Worm (Caenorhabditis elegans) whole organism, young adult: ENCODE measurements around the gene K11H12.9.

Source experiments
- B0261.1 ChIP-seq: sonication (generic microtip); optimal IDR thresholded peaks from 2 replicates; lab custom pipeline; 2016; ENCODE audit warnings: mild to moderate bottlenecking, missing genetic modification characterization, moderate library complexity, missing compliant biosample characterization
- B0336.3 ChIP-seq: fragments of 200-800 bp; sonication (Bioruptor generic); IDR thresholded peaks from 2 replicates; pipeline ENCODE4 v1.3.6; 2022; ENCODE audit warnings: missing genetic modification characterization, missing compliant biosample characterization
- C17E4.6 ChIP-seq: fragments of 200-800 bp; sonication (Bioruptor generic); IDR thresholded peaks from 2 replicates; pipeline ENCODE4 v1.3.6; 2022; ENCODE audit warnings: missing genetic modification reagents, missing genetic modification characterization, missing compliant biosample characterization
- F37B4.10 ChIP-seq: fragments of 200-800 bp; sonication (Bioruptor generic); IDR thresholded peaks from 2 replicates; pipeline ENCODE4 v1.3.6; 2022; ENCODE audit warnings: missing genetic modification characterization, missing compliant biosample characterization
- F49E8.2 ChIP-seq: sonication (generic microtip); optimal IDR thresholded peaks from 3 replicates; lab custom pipeline; 2017; ENCODE audit warnings: missing genetic modification characterization, mild to moderate bottlenecking, missing compliant biosample characterization, antibody characterized with exemption, moderate library complexity; ENCODE audit not compliant: insufficient read depth
- F55B11.4 ChIP-seq: sonication (generic microtip); optimal IDR thresholded peaks from 2 replicates; lab custom pipeline; 2016; ENCODE audit warnings: missing compliant biosample characterization, missing genetic modification characterization, borderline replicate concordance; ENCODE audit not compliant: insufficient read depth
- F57A8.1 ChIP-seq: fragments of 200-800 bp; sonication (Bioruptor generic); optimal IDR thresholded peaks from 2 replicates; lab custom pipeline; 2018; ENCODE audit warnings: mild to moderate bottlenecking, missing genetic modification characterization, moderate library complexity, missing compliant biosample characterization
- Y53F4B.3 ChIP-seq: fragments of 200-800 bp; sonication (Bioruptor generic); IDR thresholded peaks from 2 replicates; pipeline ENCODE4 v1.3.6; 2022; ENCODE audit warnings: missing genetic modification reagents, missing genetic modification characterization, missing compliant biosample characterization
- akir-1 ChIP-seq: fragments of 200-800 bp; sonication (Bioruptor generic); optimal IDR thresholded peaks from 2 replicates; lab custom pipeline; 2018; ENCODE audit warnings: mild to moderate bottlenecking, missing genetic modification characterization, moderate library complexity, missing compliant biosample characterization
- ama-1 ChIP-seq, 3 experiments: fragments of 150-350 bp in 1 of 3; sonication (generic microtip) in 2 of 3; optimal IDR thresholded peaks; 2 replicates each; lab custom pipeline; 2014 to 2018; ENCODE audit warnings: missing biosample characterization in 2 of 3, missing genetic modification characterization in 2 of 3, missing genetic modification reagents in 2 of 3
- aptf-2 ChIP-seq: fragments of 200-800 bp; sonication (Bioruptor generic); conservative IDR thresholded peaks from 2 replicates; pipeline ENCODE4 v1.3.6; 2022; ENCODE audit warnings: missing genetic modification reagents, missing genetic modification characterization, missing compliant biosample characterization
- athp-1 ChIP-seq: sonication (generic microtip); optimal IDR thresholded peaks from 2 replicates; lab custom pipeline; 2017; ENCODE audit warnings: mild to moderate bottlenecking, missing genetic modification characterization, missing compliant biosample characterization
- attf-3 ChIP-seq: fragments of 200-800 bp; sonication (Bioruptor generic); conservative IDR thresholded peaks from 2 replicates; pipeline ENCODE4 v1.3.6; 2022; ENCODE audit warnings: missing genetic modification reagents, missing genetic modification characterization, missing compliant biosample characterization
- cebp-2 ChIP-seq: fragments of 200-800 bp; sonication (Bioruptor generic); IDR thresholded peaks from 2 replicates; pipeline ENCODE4 v1.3.6; 2022; ENCODE audit warnings: missing genetic modification characterization, missing compliant biosample characterization
- ceh-27 ChIP-seq: fragments of 200-800 bp; sonication (Bioruptor generic); optimal IDR thresholded peaks from 2 replicates; lab custom pipeline; 2018; ENCODE audit warnings: mild to moderate bottlenecking, missing genetic modification characterization, moderate library complexity, missing compliant biosample characterization
- ceh-91 ChIP-seq: fragments of 200-800 bp; sonication (Bioruptor generic); IDR thresholded peaks from 2 replicates; pipeline ENCODE4 v1.3.6; 2022; ENCODE audit warnings: missing genetic modification reagents, missing genetic modification characterization, missing compliant biosample characterization
- chd-7 ChIP-seq: sonication (generic microtip); optimal IDR thresholded peaks from 2 replicates; lab custom pipeline; 2016; ENCODE audit warnings: mild to moderate bottlenecking, missing genetic modification characterization, moderate library complexity, missing compliant biosample characterization
- die-1 ChIP-seq: sonication (generic microtip); optimal IDR thresholded peaks from 2 replicates; lab custom pipeline; 2016; ENCODE audit warnings: missing genotype, mild to moderate bottlenecking, missing genetic modification characterization, missing compliant biosample characterization
- dox-1 ChIP-seq: fragments of 200-800 bp; sonication (Bioruptor generic); IDR thresholded peaks from 2 replicates; pipeline ENCODE4 v1.3.6; 2022; ENCODE audit warnings: missing genetic modification reagents, missing genetic modification characterization, missing compliant biosample characterization
- dpl-1 ChIP-seq: fragments of 150-350 bp; optimal IDR thresholded peaks from 2 replicates; lab custom pipeline; 2014; ENCODE audit warnings: missing biosample characterization, missing genetic modification reagents, missing genetic modification characterization
- efl-1 ChIP-seq: fragments of 150-350 bp; optimal IDR thresholded peaks from 2 replicates; lab custom pipeline; 2014; ENCODE audit warnings: missing biosample characterization, missing genetic modification reagents, missing genetic modification characterization
- egl-44 ChIP-seq: fragments of 200-800 bp; sonication (Bioruptor generic); IDR thresholded peaks from 2 replicates; pipeline ENCODE4 v1.3.6; 2022; ENCODE audit warnings: missing genetic modification reagents, missing genetic modification characterization, missing compliant biosample characterization
- ets-4 ChIP-seq: fragments of 200-800 bp; sonication (Bioruptor generic); optimal IDR thresholded peaks from 2 replicates; lab custom pipeline; 2018; ENCODE audit warnings: mild to moderate bottlenecking, missing genetic modification characterization, missing compliant biosample characterization
- gei-17 ChIP-seq: fragments of 200-800 bp; sonication (Bioruptor generic); optimal IDR thresholded peaks from 2 replicates; lab custom pipeline; 2018; ENCODE audit warnings: mild to moderate bottlenecking, missing genetic modification characterization, missing compliant biosample characterization
- hlh-12 ChIP-seq: sonication (generic microtip); optimal IDR thresholded peaks from 2 replicates; lab custom pipeline; 2016; ENCODE audit warnings: missing genetic modification characterization, missing compliant biosample characterization
- hmg-1.2 ChIP-seq: fragments of 200-800 bp; sonication (Bioruptor generic); IDR thresholded peaks from 2 replicates; pipeline ENCODE4 v1.3.6; 2022; ENCODE audit warnings: missing genetic modification reagents, missing genetic modification characterization, missing compliant biosample characterization
- hrde-1 ChIP-seq: sonication (generic microtip); optimal IDR thresholded peaks from 2 replicates; lab custom pipeline; 2016; ENCODE audit warnings: missing genetic modification characterization, mild to moderate bottlenecking, missing compliant biosample characterization, moderate library complexity, missing genotype, missing genetic modification reagents, borderline replicate concordance
- let-526 ChIP-seq: fragments of 200-800 bp; sonication (Bioruptor generic); IDR thresholded peaks from 2 replicates; pipeline ENCODE4 v1.3.6; 2022; ENCODE audit warnings: missing genetic modification reagents, missing genetic modification characterization, missing compliant biosample characterization
- let-607 ChIP-seq, 2 experiments: fragments of 200-800 bp in 1 of 2; sonication (Bioruptor generic) in 1 of 2; sonication (generic microtip) in 1 of 2; optimal IDR thresholded peaks; 2 replicates each; lab custom pipeline; 2016 to 2018; ENCODE audit warnings: mild to moderate bottlenecking in 2 of 2, missing compliant biosample characterization in 2 of 2, missing genetic modification characterization in 2 of 2, moderate library complexity in 2 of 2, missing genotype in 1 of 2
- lin-26 ChIP-seq: fragments of 200-800 bp; sonication (Bioruptor generic); IDR thresholded peaks from 2 replicates; pipeline ENCODE4 v1.3.6; 2022; ENCODE audit warnings: missing genetic modification reagents, missing genetic modification characterization, missing compliant biosample characterization
- lin-35 ChIP-seq, 3 experiments: fragments of 150-350 bp in 2 of 3; sonication (generic microtip) in 1 of 3; optimal IDR thresholded peaks; 2 replicates each; lab custom pipeline; 2014 to 2018; ENCODE audit warnings: missing biosample characterization in 3 of 3, missing genetic modification characterization in 3 of 3, missing genetic modification reagents in 3 of 3
- mel-28 ChIP-seq: sonication (generic microtip); optimal IDR thresholded peaks from 2 replicates; lab custom pipeline; 2016; ENCODE audit warnings: borderline replicate concordance, mild to moderate bottlenecking, missing genetic modification characterization, missing compliant biosample characterization
- nfya-2 ChIP-seq: fragments of 200-800 bp; sonication (Bioruptor generic); IDR thresholded peaks from 2 replicates; pipeline ENCODE4 v1.3.6; 2022; ENCODE audit warnings: missing genetic modification reagents, missing genetic modification characterization, missing compliant biosample characterization
- nhr-179 ChIP-seq: sonication (generic microtip); optimal IDR thresholded peaks from 2 replicates; lab custom pipeline; 2016; ENCODE audit warnings: mild to moderate bottlenecking, missing genetic modification characterization, missing compliant biosample characterization
- nhr-80 ChIP-seq: sonication (generic microtip); optimal IDR thresholded peaks from 2 replicates; lab custom pipeline; 2016; ENCODE audit warnings: missing genetic modification characterization, missing compliant biosample characterization
- nhr-90 ChIP-seq: sonication (generic microtip); optimal IDR thresholded peaks from 2 replicates; lab custom pipeline; 2016; ENCODE audit warnings: missing genotype, mild to moderate bottlenecking, missing genetic modification characterization, missing compliant biosample characterization
- pha-4 ChIP-seq: fragments of 150-350 bp; sonication (generic microtip); optimal IDR thresholded peaks from 2 replicates; lab custom pipeline; 2014; ENCODE audit warnings: missing biosample characterization, missing genetic modification reagents, missing genetic modification characterization
- rcor-1 ChIP-seq: fragments of 200-800 bp; sonication (Bioruptor generic); IDR thresholded peaks from 2 replicates; pipeline ENCODE4 v1.3.6; 2022; ENCODE audit warnings: missing genetic modification reagents, missing genetic modification characterization, missing compliant biosample characterization
- rpc-1 ChIP-seq, 2 experiments: fragments of 150-350 bp in 1 of 2; sonication (generic microtip) in 1 of 2; optimal IDR thresholded peaks; 2 replicates each; lab custom pipeline; 2014 to 2018; ENCODE audit warnings: missing biosample characterization in 1 of 2, missing genetic modification characterization in 1 of 2, missing genetic modification reagents in 1 of 2, missing genotype in 1 of 2
- sdz-38 ChIP-seq: sonication (generic microtip); optimal IDR thresholded peaks from 2 replicates; lab custom pipeline; 2016; ENCODE audit warnings: missing genotype, missing genetic modification characterization, missing compliant biosample characterization
- snpc-3.4 ChIP-seq: sonication (generic microtip); optimal IDR thresholded peaks from 2 replicates; lab custom pipeline; 2017; ENCODE audit warnings: missing genetic modification characterization, mild to moderate bottlenecking, missing compliant biosample characterization, antibody characterized with exemption, moderate library complexity, missing genotype, missing genetic modification reagents
- somi-1 ChIP-seq: fragments of 200-800 bp; sonication (Bioruptor generic); optimal IDR thresholded peaks from 2 replicates; lab custom pipeline; 2018; ENCODE audit warnings: mild to moderate bottlenecking, missing genetic modification characterization, missing compliant biosample characterization
- tbx-9 ChIP-seq: sonication (generic microtip); optimal IDR thresholded peaks from 2 replicates; lab custom pipeline; 2016; ENCODE audit warnings: borderline replicate concordance, missing genetic modification characterization, inconsistent platforms, missing compliant biosample characterization
- xnd-1 ChIP-seq: sonication (generic microtip); optimal IDR thresholded peaks from 2 replicates; lab custom pipeline; 2016; ENCODE audit warnings: missing genotype, missing genetic modification reagents, missing genetic modification characterization, missing compliant biosample characterization
- ztf-18 ChIP-seq: sonication (generic microtip); optimal IDR thresholded peaks from 2 replicates; lab custom pipeline; 2016; ENCODE audit warnings: missing genotype, mild to moderate bottlenecking, missing genetic modification characterization, missing compliant biosample characterization
- ztf-22 ChIP-seq: fragments of 200-800 bp; sonication (Bioruptor generic); optimal IDR thresholded peaks from 2 replicates; lab custom pipeline; 2018; ENCODE audit warnings: mild to moderate bottlenecking, missing genetic modification characterization, moderate library complexity, missing compliant biosample characterization

K11H12.9 gene

ce11 chrIV:682726-683340 lies 33.4 kb downstream of the K11H12.9 start (continued):
- no peak for TF ChIP-seq C17E4.6
- peak; percentile 69 for TF ChIP-seq B0336.3
- no peak for TF ChIP-seq efl-1
- peak; percentile 48; the same call in 1 of the 2 replicates for TF ChIP-seq attf-3 (GFP tag; lab: Robert Waterston, UW)
- no peak for TF ChIP-seq sdz-38 (tag; lab: Kevin White, UChicago)
- no peak for TF ChIP-seq dpl-1 (GFP tag; lab: Kevin White, UChicago)
- peak; percentile 15 for TF ChIP-seq gei-17 (GFP tag; lab: Kevin White, UChicago)
- TF ChIP-seq ztf-22 (GFP tag; lab: Kevin White, UChicago) = no peak
- peak; percentile 68 for TF ChIP-seq chd-7 (tag; lab: Kevin White, UChicago)
- TF ChIP-seq snpc-3.4 (tag; lab: Kevin White, UChicago) = peak; percentile 44
- TF ChIP-seq somi-1 (GFP tag; lab: Kevin White, UChicago) = peak; percentile 55
- peak; percentile 68; the same call in 1 of the 2 replicates for TF ChIP-seq cebp-2 (GFP tag; lab: Robert Waterston, UW)
- peak; percentile 61 for TF ChIP-seq akir-1
- peak; percentile 86 for TF ChIP-seq dox-1 (GFP tag; lab: Robert Waterston, UW)
- TF ChIP-seq F49E8.2 (tag; lab: Kevin White, UChicago) = peak; percentile 36
- no peak for TF ChIP-seq hrde-1
- peak; percentile 59; the same call in 1 of the 2 replicates for TF ChIP-seq aptf-2 (GFP tag; lab: Robert Waterston, UW)
- TF ChIP-seq ceh-91 (GFP tag; lab: Robert Waterston, UW) = no peak
- no peak for TF ChIP-seq lin-35 (GFP tag; optimal IDR thresholded peaks at IDR 0.05; lab: Kevin White, UChicago)
- TF ChIP-seq nhr-179 (tag; lab: Kevin White, UChicago) = peak; percentile 56
- TF ChIP-seq hmg-1.2 = peak; percentile 84
- peak; percentile 76 for TF ChIP-seq F57A8.1
- TF ChIP-seq B0261.1 (tag; lab: Kevin White, UChicago) = peak; percentile 93
- TF ChIP-seq let-526 (GFP tag; lab: Robert Waterston, UW) = no peak
- TF ChIP-seq lin-26 = peak; percentile 90
- peak; percentile 68; the same call in 1 of the 2 replicates for TF ChIP-seq egl-44
- TF ChIP-seq mel-28 (tag; lab: Kevin White, UChicago) = no peak
- peak; percentile 79 for TF ChIP-seq rpc-1 (optimal IDR thresholded peaks at IDR 0.05; lab: Kevin White, UChicago)
- peak; percentile 87 for TF ChIP-seq rpc-1 (tag; optimal IDR thresholded peaks at IDR 0.05; lab: Kevin White, UChicago)
- TF ChIP-seq die-1 (tag; lab: Kevin White, UChicago) = peak; percentile 85
- peak; percentile 59 for TF ChIP-seq ztf-18 (tag; lab: Kevin White, UChicago)
- TF ChIP-seq Y53F4B.3 (GFP tag; lab: Robert Waterston, UW) = peak; percentile 22; the same call in 1 of the 2 replicates
- peak in 1 of 2 experiments; percentile 5 for TF ChIP-seq let-607 (tag; optimal IDR thresholded peaks at IDR 0.05; lab: Kevin White, UChicago)
- peak; percentile 35 for TF ChIP-seq nhr-80 (tag; lab: Kevin White, UChicago)
- no peak for TF ChIP-seq xnd-1 (tag; lab: Kevin White, UChicago)
- peak; percentile 26 for TF ChIP-seq hlh-12 (tag; lab: Kevin White, UChicago)
- no peak for TF ChIP-seq ama-1 (optimal IDR thresholded peaks at IDR 0.05; lab: Kevin White, UChicago)
- peak in 1 of 2 experiments; percentile 36 for TF ChIP-seq ama-1 (GFP tag; optimal IDR thresholded peaks at IDR 0.05; lab: Kevin White, UChicago)
- TF ChIP-seq nfya-2 (GFP tag; lab: Robert Waterston, UW) = no peak
- TF ChIP-seq F55B11.4 (tag; lab: Kevin White, UChicago) = no peak
- TF ChIP-seq rcor-1 = peak; percentile 73; the same call in 1 of the 2 replicates
- peak; percentile 37 for TF ChIP-seq athp-1 (tag; lab: Kevin White, UChicago)
- peak; percentile 75 for TF ChIP-seq ceh-27
- peak; percentile 86 for TF ChIP-seq nhr-90
- TF ChIP-seq pha-4 (tag; lab: Kevin White, UChicago) = no peak
- no peak for TF ChIP-seq tbx-9 (tag; lab: Kevin White, UChicago)
- no peak for TF ChIP-seq F37B4.10
- peak; percentile 75 for TF ChIP-seq ets-4 (GFP tag; lab: Kevin White, UChicago)
